Worm (Caenorhabditis elegans) whole organism, L1 larva: Measurements from ENCODE around the gene era-1.

Experiments used
- C04F5.9 ChIP-seq: sonication (generic microtip); optimal IDR thresholded peaks from 2 replicates; lab custom pipeline; 2016; ENCODE audit warnings: missing genetic modification characterization, missing compliant biosample characterization
- C16A3.4 ChIP-seq: fragments of 150-350 bp; optimal IDR thresholded peaks from 2 replicates; lab custom pipeline; 2014; ENCODE audit warnings: missing biosample characterization, missing genetic modification characterization
- F16B12.6 ChIP-seq: fragments of 150-350 bp; optimal IDR thresholded peaks from 2 replicates; lab custom pipeline; 2014; ENCODE audit warnings: missing biosample characterization, missing genetic modification characterization
- ama-1 ChIP-seq: fragments of 150-350 bp; optimal IDR thresholded peaks from 2 replicates; lab custom pipeline; 2014
- blmp-1 ChIP-seq: fragments of 150-350 bp; optimal IDR thresholded peaks from 2 replicates; lab custom pipeline; 2014; ENCODE audit warnings: missing biosample characterization, missing genetic modification characterization
- ceh-63 ChIP-seq: fragments of 200-800 bp; sonication (Bioruptor generic); optimal IDR thresholded peaks from 2 replicates; lab custom pipeline; 2018; ENCODE audit warnings: mild to moderate bottlenecking, missing genetic modification characterization, missing compliant biosample characterization
- ceh-8 ChIP-seq: fragments of 200-800 bp; sonication (Bioruptor generic); optimal IDR thresholded peaks from 2 replicates; lab custom pipeline; 2018; ENCODE audit warnings: mild to moderate bottlenecking, missing genetic modification characterization, moderate library complexity, missing compliant biosample characterization
- ces-1 ChIP-seq: fragments of 150-350 bp; optimal IDR thresholded peaks from 2 replicates; lab custom pipeline; 2014; ENCODE audit warnings: missing biosample characterization, missing genetic modification reagents, missing genetic modification characterization
- dpl-1 ChIP-seq, 3 experiments: fragments of 150-350 bp in 2 of 3; sonication (generic microtip) in 1 of 3; optimal IDR thresholded peaks; 2 replicates each; lab custom pipeline; 2014 to 2017; ENCODE audit warnings: missing biosample characterization in 3 of 3, missing genetic modification characterization in 3 of 3, missing genetic modification reagents in 3 of 3
- dsc-1 ChIP-seq: sonication (generic microtip); optimal IDR thresholded peaks from 2 replicates; lab custom pipeline; 2016; ENCODE audit warnings: mild to moderate bottlenecking, missing genetic modification characterization, missing compliant biosample characterization
- efl-1 ChIP-seq, 4 experiments: fragments of 150-350 bp; optimal IDR thresholded peaks in 3 of 4; peaks in 1 of 4; 1 replicate in 1 of 4; 2 replicates in 3 of 4; lab custom pipeline; 2014; ENCODE audit warnings: missing biosample characterization in 2 of 4, missing genetic modification characterization in 2 of 4, missing genetic modification reagents in 2 of 4
- efl-3 ChIP-seq: fragments of 200-800 bp; sonication (Bioruptor generic); optimal IDR thresholded peaks from 2 replicates; lab custom pipeline; 2018; ENCODE audit warnings: mild to moderate bottlenecking, missing genetic modification characterization, missing compliant biosample characterization
- egl-13 ChIP-seq: sonication (generic microtip); optimal IDR thresholded peaks from 2 replicates; lab custom pipeline; 2016; ENCODE audit warnings: missing genotype, missing genetic modification reagents, missing genetic modification characterization, missing compliant biosample characterization
- elt-2 ChIP-seq: sonication (generic microtip); optimal IDR thresholded peaks from 2 replicates; lab custom pipeline; 2016; ENCODE audit warnings: missing genetic modification characterization, mild to moderate bottlenecking, inconsistent platforms, missing compliant biosample characterization, missing genetic modification reagents
- elt-3 ChIP-seq, 6 experiments: fragments of 150-350 bp in 1 of 6; sonication (generic microtip); optimal IDR thresholded peaks; 2 replicates each; lab custom pipeline; 2017 to 2018; ENCODE audit warnings: missing biosample characterization in 6 of 6, missing genetic modification characterization in 6 of 6, inconsistent platforms in 1 of 6
- ets-5 ChIP-seq: fragments of 200-800 bp; sonication (Bioruptor generic); IDR thresholded peaks from 2 replicates; pipeline ENCODE4 v1.3.6; 2022; ENCODE audit warnings: missing genetic modification characterization, missing compliant biosample characterization
- fkh-8 ChIP-seq: sonication (generic microtip); optimal IDR thresholded peaks from 2 replicates; lab custom pipeline; 2016; ENCODE audit warnings: mild to moderate bottlenecking, missing genetic modification characterization, missing compliant biosample characterization
- hlh-17 ChIP-seq: fragments of 200-800 bp; sonication (Bioruptor generic); optimal IDR thresholded peaks from 2 replicates; lab custom pipeline; 2018; ENCODE audit warnings: missing genetic modification characterization, mild to moderate bottlenecking, missing compliant biosample characterization, moderate library complexity, borderline replicate concordance
- hlh-4 ChIP-seq: sonication (generic microtip); optimal IDR thresholded peaks from 2 replicates; lab custom pipeline; 2016; ENCODE audit warnings: mild to moderate bottlenecking, missing genetic modification characterization, missing compliant biosample characterization
- isw-1 ChIP-seq: fragments of 200-800 bp; sonication (Bioruptor generic); IDR thresholded peaks from 2 replicates; pipeline ENCODE4 v1.3.6; 2022; ENCODE audit warnings: missing genetic modification characterization, missing compliant biosample characterization
- jun-1 ChIP-seq: fragments of 150-350 bp; optimal IDR thresholded peaks from 2 replicates; lab custom pipeline; 2014; ENCODE audit warnings: missing biosample characterization, missing genetic modification reagents, missing genetic modification characterization
- lin-35 ChIP-seq, 2 experiments: fragments of 150-350 bp; optimal IDR thresholded peaks; 2 replicates each; lab custom pipeline; 2014; ENCODE audit warnings: missing biosample characterization in 2 of 2, missing genetic modification characterization in 2 of 2, missing genetic modification reagents in 2 of 2
- lin-39 ChIP-seq: fragments of 150-350 bp; optimal IDR thresholded peaks from 2 replicates; lab custom pipeline; 2014; ENCODE audit warnings: missing biosample characterization, missing genetic modification reagents, missing genetic modification characterization
- lir-3 ChIP-seq: sonication (generic microtip); optimal IDR thresholded peaks from 2 replicates; lab custom pipeline; 2016; ENCODE audit warnings: mild to moderate bottlenecking, missing genetic modification characterization, moderate library complexity, missing compliant biosample characterization; ENCODE audit not compliant: poor library complexity
- mab-9 ChIP-seq: fragments of 200-800 bp; sonication (Bioruptor generic); IDR thresholded peaks from 2 replicates; pipeline ENCODE4 v1.3.6; 2022; ENCODE audit warnings: missing genetic modification reagents, missing genetic modification characterization, missing compliant biosample characterization
- mdl-1 ChIP-seq, 2 experiments: fragments of 150-350 bp; optimal IDR thresholded peaks; 2 replicates each; lab custom pipeline; 2014 to 2017; ENCODE audit warnings: missing biosample characterization in 2 of 2, missing genetic modification characterization in 2 of 2, inconsistent platforms in 1 of 2
- mef-2 ChIP-seq: fragments of 150-350 bp; optimal IDR thresholded peaks from 2 replicates; lab custom pipeline; 2014; ENCODE audit warnings: missing biosample characterization, missing genetic modification characterization
- nhr-19 ChIP-seq: fragments of 200-800 bp; sonication (Bioruptor generic); conservative IDR thresholded peaks from 2 replicates; pipeline ENCODE4 v1.3.6; 2022; ENCODE audit warnings: missing genetic modification characterization, missing compliant biosample characterization
- nhr-20 ChIP-seq: sonication (generic microtip); optimal IDR thresholded peaks from 2 replicates; lab custom pipeline; 2016; ENCODE audit warnings: mild to moderate bottlenecking, missing genetic modification characterization, missing compliant biosample characterization
- nhr-47 ChIP-seq: sonication (generic microtip); optimal IDR thresholded peaks from 2 replicates; lab custom pipeline; 2016; ENCODE audit warnings: mild to moderate bottlenecking, missing genetic modification characterization, moderate library complexity, missing compliant biosample characterization
- nhr-76 ChIP-seq: sonication (generic microtip); optimal IDR thresholded peaks from 2 replicates; lab custom pipeline; 2017; ENCODE audit warnings: missing biosample characterization, missing genetic modification characterization
- nhr-85 ChIP-seq: sonication (generic microtip); peaks from one replicate; lab custom pipeline; 2016; ENCODE audit warnings: missing genetic modification characterization, inconsistent platforms, missing compliant biosample characterization
- snpc-4 ChIP-seq: fragments of 150-350 bp; optimal IDR thresholded peaks from 2 replicates; lab custom pipeline; 2014; ENCODE audit warnings: missing biosample characterization, missing genetic modification characterization
- sup-37 ChIP-seq: fragments of 200-800 bp; sonication (Bioruptor generic); optimal IDR thresholded peaks from 2 replicates; lab custom pipeline; 2018; ENCODE audit warnings: mild to moderate bottlenecking, missing genetic modification characterization, missing compliant biosample characterization
- swsn-7 ChIP-seq: sonication (generic microtip); optimal IDR thresholded peaks from 2 replicates; lab custom pipeline; 2016; ENCODE audit warnings: missing genetic modification characterization, missing compliant biosample characterization
- unc-30 ChIP-seq: sonication (generic microtip); optimal IDR thresholded peaks from 2 replicates; lab custom pipeline; 2017; ENCODE audit warnings: missing biosample characterization, missing genetic modification characterization
- unc-62 ChIP-seq: fragments of 150-350 bp; optimal IDR thresholded peaks from 2 replicates; lab custom pipeline; 2014; ENCODE audit warnings: missing biosample characterization, missing genetic modification reagents, missing genetic modification characterization
- vab-15 ChIP-seq: sonication (generic microtip); optimal IDR thresholded peaks from 2 replicates; lab custom pipeline; 2017; ENCODE audit warnings: missing genotype, mild to moderate bottlenecking, missing genetic modification characterization, missing compliant biosample characterization
- ztf-4 ChIP-seq: fragments of 150-350 bp; optimal IDR thresholded peaks from 2 replicates; lab custom pipeline; 2014; ENCODE audit warnings: missing biosample characterization, missing genetic modification characterization

era-1 gene

DNA sequence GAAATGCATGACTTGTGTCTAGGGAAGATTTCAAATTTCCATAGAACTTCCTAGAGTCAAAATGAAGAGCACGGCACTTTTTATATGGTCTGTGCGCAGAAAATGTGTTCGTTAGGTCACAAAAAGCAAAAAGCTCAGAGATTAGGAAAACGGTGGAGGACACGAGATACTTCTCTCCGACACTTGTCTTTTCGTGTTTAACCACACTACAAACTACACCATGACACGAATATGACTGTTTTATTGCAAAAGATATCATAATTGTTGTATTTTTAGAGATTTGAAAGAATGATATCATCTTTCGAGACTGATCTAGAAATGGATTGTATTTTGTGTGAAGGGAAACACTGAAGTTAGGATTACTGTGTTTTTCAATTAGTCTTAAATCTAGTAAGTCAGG lies 3.8 kb upstream of the era-1 start:
- TF ChIP-seq nhr-47 (no peak), nhr-20 (tag; lab: Kevin White, UChicago) (peak; percentile 18), nhr-85 (tag; lab: Kevin White, UChicago) (peak; percentile 25)

DNA sequence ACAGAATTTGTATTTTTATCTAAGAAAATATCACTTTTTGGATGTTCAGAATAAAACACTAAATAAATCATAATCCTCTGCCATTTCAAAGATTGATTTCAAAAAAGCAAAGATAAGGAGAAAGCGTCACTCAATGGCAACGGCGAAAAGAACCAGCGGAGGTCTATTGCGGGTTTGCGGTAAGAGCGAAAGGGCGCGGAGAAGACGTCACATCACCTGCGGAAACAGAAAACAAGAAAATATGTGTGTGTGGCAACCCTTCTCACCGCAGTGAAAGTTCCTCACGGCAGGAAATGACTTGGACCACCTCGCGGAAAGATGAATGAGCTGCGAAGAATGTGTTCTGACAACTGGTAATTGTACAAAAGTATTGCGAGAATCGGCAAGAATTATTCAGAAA lies 3.0 kb upstream of the era-1 start:
- TF ChIP-seq blmp-1 (tag; lab: Kevin White, UChicago) (peak; percentile 91), vab-15 (tag; lab: Kevin White, UChicago) (no peak)

DNA sequence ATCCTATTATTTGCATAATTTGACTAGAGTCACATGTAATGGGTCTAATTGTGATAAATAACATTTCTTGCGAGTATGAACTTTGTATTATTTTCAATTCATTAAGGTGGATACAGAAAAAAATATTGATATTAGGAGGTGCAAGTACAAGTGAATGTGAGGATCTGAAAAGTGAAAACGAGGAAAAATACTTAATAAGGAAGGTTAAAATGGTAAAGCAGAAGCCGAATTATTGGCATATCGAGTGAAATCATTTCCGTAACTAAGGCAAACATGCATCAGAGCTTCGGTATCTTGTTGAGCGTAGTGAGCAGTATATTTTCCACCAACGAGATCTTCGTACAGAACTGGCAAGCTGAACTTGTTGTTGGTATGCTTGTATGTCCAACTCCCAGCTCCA lies 1.6 kb downstream of the era-1 start:
- TF ChIP-seq vab-15 (tag; lab: Kevin White, UChicago), result no peak
- no peak for TF ChIP-seq lin-39 (tag; lab: Kevin White, UChicago)
- no peak for TF ChIP-seq ztf-4 (tag; lab: Kevin White, UChicago)
- no peak for TF ChIP-seq C04F5.9
- no peak for TF ChIP-seq ets-5 (GFP tag; lab: Robert Waterston, UW)
- no peak for TF ChIP-seq ceh-8 (GFP tag; lab: Kevin White, UChicago)
- TF ChIP-seq fkh-8 (tag; lab: Kevin White, UChicago), result no peak
- TF ChIP-seq mef-2 (tag; lab: Kevin White, UChicago), result no peak
- no peak for TF ChIP-seq nhr-20 (tag; lab: Kevin White, UChicago)
- no peak for TF ChIP-seq hlh-17
- TF ChIP-seq hlh-4 (tag; lab: Kevin White, UChicago), result no peak
- no peak for TF ChIP-seq isw-1 (GFP tag; lab: Robert Waterston, UW)
- TF ChIP-seq C16A3.4 (tag; lab: Kevin White, UChicago), result no peak
- no peak for TF ChIP-seq snpc-4 (tag; lab: Kevin White, UChicago)
- no peak for TF ChIP-seq dpl-1 (GFP tag; optimal IDR thresholded peaks at IDR 0.05; lab: Kevin White, UChicago)
- TF ChIP-seq unc-62, result no peak
- no peak for TF ChIP-seq elt-2 (tag; lab: Kevin White, UChicago)

DNA sequence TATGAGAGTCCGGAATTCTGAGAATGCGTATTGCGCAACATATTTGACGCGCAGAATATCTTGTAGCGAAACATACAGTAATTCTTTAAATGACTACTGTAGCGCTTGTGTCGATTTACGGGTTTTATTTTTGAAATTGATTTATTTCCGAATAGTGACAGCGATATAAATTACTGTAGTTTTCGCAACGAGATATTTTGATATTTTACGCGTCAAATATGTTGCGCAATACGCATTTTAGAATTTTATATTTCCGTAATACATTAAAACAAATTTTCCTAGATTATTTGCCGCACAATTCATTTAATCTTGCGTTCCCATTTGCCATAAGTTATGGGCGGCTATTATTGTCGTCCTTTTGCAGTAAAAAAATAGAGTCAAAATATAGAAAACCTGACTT lies 2.5 kb downstream of the era-1 start:
- TF ChIP-seq sup-37, result no peak
- TF ChIP-seq nhr-20 (tag; lab: Kevin White, UChicago), result no peak
- no peak for TF ChIP-seq egl-13

DNA sequence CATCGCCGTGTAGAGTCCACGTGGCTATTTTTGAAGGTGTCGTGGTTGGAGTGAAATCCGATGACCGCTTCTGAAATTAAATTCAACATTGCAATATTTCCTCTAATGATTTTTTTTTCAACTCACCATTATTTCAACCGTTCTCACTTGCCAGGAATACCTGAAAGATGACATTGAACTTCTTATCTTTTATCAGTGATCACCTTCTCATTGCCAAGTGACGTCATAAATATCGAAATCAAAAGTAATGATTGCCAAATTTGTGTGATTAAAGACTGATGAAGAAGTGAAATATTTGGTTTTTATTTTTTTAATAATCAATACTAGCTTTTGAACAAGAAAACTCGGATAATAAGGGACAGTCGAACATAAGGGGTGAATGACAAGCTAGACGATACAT lies 3.9 kb downstream of the era-1 start, which contains the start of gene W02F12.4:
TSS of gene W02F12.4 (minus strand) at position 164 of the 400 bp plus-strand sequence.
- TF ChIP-seq ama-1 (lab: Kevin White, UChicago), result no peak
- no peak for TF ChIP-seq dsc-1 (tag; lab: Kevin White, UChicago)
- TF ChIP-seq nhr-19 (GFP tag; lab: Robert Waterston, UW), result no peak
- no peak for TF ChIP-seq fkh-8 (tag; lab: Kevin White, UChicago)
- TF ChIP-seq nhr-20 (tag; lab: Kevin White, UChicago), result no peak
- no peak for TF ChIP-seq ceh-63 (GFP tag; lab: Kevin White, UChicago)
- no peak for TF ChIP-seq ces-1 (GFP tag; lab: Kevin White, UChicago)
- TF ChIP-seq elt-2 (tag; lab: Kevin White, UChicago), result peak; percentile 55
- TF ChIP-seq efl-1 (optimal IDR thresholded peaks at IDR 0.05; lab: Kevin White, UChicago), result no peak
- no peak for TF ChIP-seq efl-1 (GFP tag; optimal IDR thresholded peaks at IDR 0.05 in 1 of 2; lab: Kevin White, UChicago)
- TF ChIP-seq lin-35 (GFP tag; optimal IDR thresholded peaks at IDR 0.05; lab: Kevin White, UChicago), result no peak
- no peak for TF ChIP-seq unc-30 (tag; lab: Kevin White, UChicago)
- no peak for TF ChIP-seq mdl-1 (tag; optimal IDR thresholded peaks at IDR 0.05; lab: Kevin White, UChicago)
- no peak for TF ChIP-seq mab-9 (GFP tag; lab: Robert Waterston, UW)
- no peak for TF ChIP-seq jun-1 (tag; lab: Kevin White, UChicago)
- no peak for TF ChIP-seq lir-3 (tag; lab: Kevin White, UChicago)
- TF ChIP-seq swsn-7 (tag; lab: Kevin White, UChicago), result no peak
- TF ChIP-seq nhr-85 (tag; lab: Kevin White, UChicago), result peak; percentile 35
- no peak for TF ChIP-seq hlh-17
- peak in 2 of 6 experiments; percentile 24 to 28 for TF ChIP-seq elt-3 (tag; optimal IDR thresholded peaks at IDR 0.05; lab: Kevin White, UChicago)
- TF ChIP-seq nhr-76 (tag; lab: Kevin White, UChicago), result no peak
- no peak for TF ChIP-seq F16B12.6 (tag; lab: Kevin White, UChicago)
- TF ChIP-seq efl-3 (GFP tag; lab: Kevin White, UChicago), result no peak
- peak; percentile 53 for TF ChIP-seq blmp-1 (tag; lab: Kevin White, UChicago)
